Fruit fly (Drosophila melanogaster) whole organism, prepupa: ENCODE data around the gene shep.

Source experiments
- Blimp-1 ChIP-seq: fragments of 200-800 bp; sonication (Bioruptor generic); optimal IDR thresholded peaks from 3 replicates; lab custom pipeline; 2017; ENCODE audit warnings: missing biosample characterization, missing genetic modification characterization, mild to moderate bottlenecking, moderate library complexity, missing genetic modification reagents
- CG10631 ChIP-seq: fragments of 200-800 bp; sonication (Bioruptor generic); optimal IDR thresholded peaks from 2 replicates; lab custom pipeline; 2016; ENCODE audit warnings: missing biosample characterization, missing genetic modification characterization
- CG10669 ChIP-seq: fragments of 200-800 bp; sonication (Bioruptor generic); optimal IDR thresholded peaks from 3 replicates; lab custom pipeline; 2018; ENCODE audit warnings: missing biosample characterization, mild to moderate bottlenecking, missing genetic modification characterization, moderate library complexity
- CG11294 ChIP-seq: fragments of 200-800 bp; sonication (Bioruptor generic); IDR thresholded peaks from 2 replicates; pipeline ENCODE4 v1.3.6; 2022; ENCODE audit warnings: missing biosample characterization, missing genetic modification characterization
- CG11762 ChIP-seq: fragments of 200-800 bp; sonication (Bioruptor generic); optimal IDR thresholded peaks from 3 replicates; lab custom pipeline; 2016; ENCODE audit warnings: missing biosample characterization, missing genetic modification characterization; ENCODE audit not compliant: insufficient read depth
- CG11902 ChIP-seq: fragments of 200-800 bp; sonication (Bioruptor generic); optimal IDR thresholded peaks from 3 replicates; lab custom pipeline; 2016; ENCODE audit warnings: missing biosample characterization, missing genetic modification characterization
- CG15336 ChIP-seq: fragments of 200-800 bp; sonication (Bioruptor generic); IDR thresholded peaks from 2 replicates; pipeline ENCODE4 v1.3.6; 2022; ENCODE audit warnings: missing biosample characterization, missing genetic modification characterization
- CG1621 ChIP-seq: fragments of 200-800 bp; sonication (Bioruptor generic); optimal IDR thresholded peaks from 3 replicates; lab custom pipeline; 2018; ENCODE audit warnings: missing biosample characterization, mild to moderate bottlenecking, missing genetic modification characterization
- CG31627 ChIP-seq: fragments of 200-800 bp; sonication (Bioruptor generic); optimal IDR thresholded peaks from 3 replicates; lab custom pipeline; 2016; ENCODE audit warnings: missing biosample characterization, missing genetic modification characterization
- CG34406 ChIP-seq: fragments of 200-800 bp; sonication (Bioruptor generic); optimal IDR thresholded peaks from 3 replicates; lab custom pipeline; 2016; ENCODE audit warnings: missing biosample characterization, missing genetic modification characterization
- CG6163 ChIP-seq: fragments of 200-800 bp; sonication (Bioruptor generic); IDR thresholded peaks from 3 replicates; pipeline ENCODE4 v1.3.6; 2022; ENCODE audit warnings: missing biosample characterization, missing genetic modification characterization
- CG6276 ChIP-seq: fragments of 200-800 bp; sonication (Bioruptor generic); optimal IDR thresholded peaks from 2 replicates; lab custom pipeline; 2017; ENCODE audit warnings: missing biosample characterization, mild to moderate bottlenecking, missing genetic modification characterization
- CG6808 ChIP-seq: fragments of 200-800 bp; sonication (Bioruptor generic); optimal IDR thresholded peaks from 3 replicates; lab custom pipeline; 2017; ENCODE audit warnings: missing biosample characterization, missing genetic modification characterization, mild to moderate bottlenecking, moderate library complexity, missing genetic modification reagents
- CG6854 ChIP-seq: fragments of 200-800 bp; sonication (Bioruptor generic); optimal IDR thresholded peaks from 2 replicates; lab custom pipeline; 2017; ENCODE audit warnings: missing biosample characterization, mild to moderate bottlenecking, missing genetic modification characterization
- CG7368 ChIP-seq: fragments of 200-800 bp; sonication (Bioruptor generic); optimal IDR thresholded peaks from 3 replicates; lab custom pipeline; 2016; ENCODE audit warnings: missing biosample characterization, missing genetic modification characterization
- CG8119 ChIP-seq: fragments of 200-800 bp; sonication (Bioruptor generic); IDR thresholded peaks from 3 replicates; pipeline ENCODE4 v1.3.6; 2022; ENCODE audit warnings: missing biosample characterization, missing genetic modification characterization
- CG8319 ChIP-seq: fragments of 200-800 bp; sonication (Bioruptor generic); optimal IDR thresholded peaks from 3 replicates; lab custom pipeline; 2016; ENCODE audit warnings: missing biosample characterization, missing genetic modification characterization
- Eip78C ChIP-seq: fragments of 200-800 bp; sonication (Bioruptor generic); peaks from one replicate; lab custom pipeline; 2016; ENCODE audit warnings: missing biosample characterization, missing genetic modification characterization
- Eip93F ChIP-seq: fragments of 200-800 bp; sonication (Bioruptor generic); optimal IDR thresholded peaks from 2 replicates; lab custom pipeline; 2016; ENCODE audit warnings: missing biosample characterization, mild to moderate bottlenecking, missing genetic modification characterization
- Ets21C ChIP-seq: fragments of 200-800 bp; sonication (Bioruptor generic); optimal IDR thresholded peaks from 3 replicates; lab custom pipeline; 2016; ENCODE audit warnings: missing biosample characterization, missing genetic modification characterization
- Ets96B ChIP-seq: fragments of 200-800 bp; optimal IDR thresholded peaks from 2 replicates; lab custom pipeline; 2019; ENCODE audit warnings: missing biosample characterization, mild to moderate bottlenecking, missing genetic modification characterization, moderate library complexity
- Hr38 ChIP-seq: sonication (Bioruptor generic); optimal IDR thresholded peaks from 2 replicates; lab custom pipeline; 2016; ENCODE audit warnings: missing biosample characterization, missing genetic modification characterization
- Hr39 ChIP-seq: fragments of 200-800 bp; sonication (Bioruptor generic); optimal IDR thresholded peaks from 2 replicates; lab custom pipeline; 2016; ENCODE audit warnings: missing biosample characterization, missing genetic modification characterization
- Lpt ChIP-seq: fragments of 200-800 bp; sonication (Bioruptor generic); optimal IDR thresholded peaks from 3 replicates; lab custom pipeline; 2016; ENCODE audit warnings: missing biosample characterization, missing genetic modification characterization
- Met ChIP-seq: fragments of 200-800 bp; sonication (Bioruptor generic); optimal IDR thresholded peaks from 3 replicates; lab custom pipeline; 2016; ENCODE audit warnings: missing biosample characterization, missing genetic modification characterization
- Smox ChIP-seq: fragments of 200-800 bp; sonication (Bioruptor generic); optimal IDR thresholded peaks from 3 replicates; lab custom pipeline; 2016; ENCODE audit warnings: missing biosample characterization, missing genetic modification characterization
- Sox102F ChIP-seq: fragments of 200-800 bp; sonication (Bioruptor generic); optimal IDR thresholded peaks from 2 replicates; lab custom pipeline; 2016; ENCODE audit warnings: missing biosample characterization, mild to moderate bottlenecking, missing genetic modification characterization
- Sox14 ChIP-seq: fragments of 200-800 bp; sonication (Bioruptor generic); optimal IDR thresholded peaks from 3 replicates; lab custom pipeline; 2016; ENCODE audit warnings: missing biosample characterization, missing genetic modification characterization
- achi ChIP-seq: fragments of 200-800 bp; sonication (Bioruptor generic); optimal IDR thresholded peaks from 3 replicates; lab custom pipeline; 2016; ENCODE audit warnings: missing biosample characterization, missing genetic modification characterization
- acj6 ChIP-seq: fragments of 200-800 bp; sonication (Bioruptor generic); optimal IDR thresholded peaks from 3 replicates; lab custom pipeline; 2016; ENCODE audit warnings: missing biosample characterization, missing genetic modification characterization
- cyc ChIP-seq: fragments of 200-800 bp; sonication (Bioruptor generic); optimal IDR thresholded peaks from 3 replicates; lab custom pipeline; 2016; ENCODE audit warnings: missing biosample characterization, missing genetic modification characterization
- dac ChIP-seq: fragments of 200-800 bp; sonication (Bioruptor generic); optimal IDR thresholded peaks from 2 replicates; lab custom pipeline; 2017; ENCODE audit warnings: missing biosample characterization, mild to moderate bottlenecking, missing genetic modification characterization
- dsx ChIP-seq: fragments of 200-800 bp; optimal IDR thresholded peaks from 3 replicates; lab custom pipeline; 2019; ENCODE audit warnings: missing biosample characterization, mild to moderate bottlenecking, missing genetic modification characterization, moderate library complexity; ENCODE audit not compliant: poor library complexity, severe bottlenecking
- eg ChIP-seq: fragments of 200-800 bp; sonication (Bioruptor generic); IDR thresholded peaks from 3 replicates; pipeline ENCODE4 v1.3.6; 2022; ENCODE audit warnings: missing biosample characterization, missing genetic modification characterization
- esn ChIP-seq: fragments of 200-800 bp; sonication (Bioruptor generic); optimal IDR thresholded peaks from 2 replicates; lab custom pipeline; 2016; ENCODE audit warnings: missing biosample characterization, mild to moderate bottlenecking, missing genetic modification characterization, moderate library complexity
- fd59A ChIP-seq: fragments of 200-800 bp; sonication (Bioruptor generic); optimal IDR thresholded peaks from 2 replicates; lab custom pipeline; 2017; ENCODE audit warnings: missing biosample characterization, mild to moderate bottlenecking, missing genetic modification characterization, missing genetic modification reagents
- fd85E ChIP-seq: fragments of 200-800 bp; sonication (Bioruptor generic); optimal IDR thresholded peaks from 3 replicates; lab custom pipeline; 2016; ENCODE audit warnings: missing biosample characterization, missing genetic modification characterization
- fkh ChIP-seq: fragments of 200-800 bp; sonication (Bioruptor generic); optimal IDR thresholded peaks from 3 replicates; lab custom pipeline; 2017; ENCODE audit warnings: missing biosample characterization, mild to moderate bottlenecking, missing genetic modification characterization, moderate library complexity
- lz ChIP-seq: fragments of 200-800 bp; sonication (Bioruptor generic); optimal IDR thresholded peaks from 3 replicates; lab custom pipeline; 2016; ENCODE audit warnings: missing biosample characterization, missing genetic modification characterization
- net ChIP-seq: fragments of 200-800 bp; sonication (Bioruptor generic); optimal IDR thresholded peaks from 3 replicates; lab custom pipeline; 2016; ENCODE audit warnings: missing biosample characterization, missing genetic modification characterization
- pdm3 ChIP-seq: fragments of 200-800 bp; sonication (Bioruptor generic); optimal IDR thresholded peaks from 3 replicates; lab custom pipeline; 2016; ENCODE audit warnings: missing biosample characterization, missing genetic modification characterization
- spab ChIP-seq: fragments of 200-800 bp; sonication (Bioruptor generic); optimal IDR thresholded peaks from 2 replicates; lab custom pipeline; 2017; ENCODE audit warnings: missing biosample characterization, mild to moderate bottlenecking, missing genetic modification characterization, missing genetic modification reagents
- topi ChIP-seq: fragments of 200-800 bp; sonication (Bioruptor generic); optimal IDR thresholded peaks from 3 replicates; lab custom pipeline; 2016; ENCODE audit warnings: missing biosample characterization, missing genetic modification characterization

The shep gene

DNA sequence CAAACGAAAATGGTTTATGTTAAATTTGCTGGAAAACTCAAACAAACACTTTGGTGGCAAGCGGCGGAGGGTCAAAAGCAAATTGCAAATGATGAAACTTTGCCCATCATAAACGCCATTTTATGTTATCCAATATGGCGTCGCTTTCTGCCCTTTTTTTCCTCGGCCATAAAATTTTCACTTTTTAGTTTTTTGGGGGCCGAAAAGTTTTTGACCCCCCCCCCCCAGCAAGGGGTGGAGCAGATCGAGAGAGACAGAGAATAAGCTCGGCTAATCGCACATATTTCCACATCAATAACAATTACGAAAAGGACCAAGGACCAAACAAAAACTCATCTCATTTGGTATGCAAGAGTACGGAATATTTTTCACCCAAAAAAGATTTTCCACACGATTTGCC is 9.3 kb downstream of the shep start:
- no peak for TF ChIP-seq fkh
- TF ChIP-seq Hr39 (GFP tag; lab: Kevin White, UChicago), result no peak
- TF ChIP-seq achi (GFP tag; lab: Kevin White, UChicago), result no peak
- TF ChIP-seq CG11902 (GFP tag; lab: Kevin White, UChicago), result no peak
- no peak for TF ChIP-seq CG11762 (GFP tag; lab: Kevin White, UChicago)
- no peak for TF ChIP-seq CG7368 (GFP tag; lab: Kevin White, UChicago)

DNA sequence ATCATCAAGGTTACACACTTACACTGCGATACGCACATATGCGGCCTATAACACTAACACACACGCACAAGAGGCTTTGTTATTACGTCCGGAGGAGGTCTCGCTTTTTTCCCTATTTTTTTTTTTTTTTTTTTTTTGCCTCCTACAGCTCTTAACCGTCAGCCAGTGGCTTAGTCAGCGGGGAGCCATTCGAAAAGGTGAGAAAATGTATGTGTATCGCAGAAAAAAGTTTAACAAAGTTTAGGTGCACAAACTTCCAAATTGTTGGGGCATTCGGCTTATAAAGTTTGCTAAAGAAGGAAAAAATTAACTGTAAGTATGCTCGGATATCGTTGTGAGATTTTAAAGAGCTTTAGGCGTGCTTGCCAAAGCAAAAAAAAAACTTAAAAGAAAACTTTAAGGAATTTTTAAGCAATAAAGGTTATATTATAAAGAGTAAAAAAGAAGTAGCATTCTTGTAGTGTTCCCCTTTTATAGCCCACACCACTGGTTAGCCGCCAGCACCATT is 25.2 kb downstream of the shep start:
- TF ChIP-seq CG6808 (GFP tag; lab: Kevin White, UChicago), result peak; percentile 56
- no peak for TF ChIP-seq topi (GFP tag; lab: Kevin White, UChicago)
- TF ChIP-seq achi (GFP tag; lab: Kevin White, UChicago), result no peak
- peak; percentile 10 for TF ChIP-seq CG10669 (GFP tag; lab: Kevin White, UChicago)
- TF ChIP-seq Eip78C (GFP tag; lab: Kevin White, UChicago), result peak; percentile 77
- TF ChIP-seq Ets96B, result peak; percentile 8
- TF ChIP-seq CG8319 (GFP tag; lab: Kevin White, UChicago), result no peak
- TF ChIP-seq Ets21C, result no peak
- peak; percentile 31 for TF ChIP-seq spab (GFP tag; lab: Kevin White, UChicago)
- TF ChIP-seq Met, result no peak
- TF ChIP-seq, all 60 proteins: peak for 5

DNA sequence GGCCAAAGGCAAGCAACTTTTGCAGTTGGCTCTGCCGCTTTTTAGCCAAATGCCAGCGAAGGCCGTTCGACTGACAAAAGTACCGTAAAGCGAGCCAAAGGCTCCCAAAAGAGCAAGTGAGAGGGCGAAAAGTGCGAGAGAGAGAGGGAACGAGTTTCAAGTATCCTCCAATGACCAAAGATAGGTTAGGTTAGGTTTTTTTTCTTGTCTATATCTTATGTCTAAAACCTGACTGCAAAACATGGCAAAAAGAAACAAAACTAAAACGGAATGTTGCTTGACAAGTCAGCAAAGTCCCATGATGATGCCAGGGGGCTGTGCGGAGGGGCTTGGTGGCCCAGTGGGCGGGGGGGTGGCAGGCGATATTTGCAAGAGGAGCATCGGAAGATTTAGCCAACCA is 26.3 kb downstream of the shep start:
- peak; percentile 61; the same call in 1 of the 2 replicates for TF ChIP-seq CG15336
- TF ChIP-seq spab (GFP tag; lab: Kevin White, UChicago), result no peak
- TF ChIP-seq eg (GFP tag; lab: Robert Waterston, UW), result peak; percentile 67; the same call in 2 of the 3 replicates
- TF ChIP-seq dsx, result no peak
- no peak for TF ChIP-seq achi (GFP tag; lab: Kevin White, UChicago)
- peak; percentile 33 for TF ChIP-seq CG6276
- TF ChIP-seq CG11294 (GFP tag; lab: Robert Waterston, UW), result peak; percentile 21; the same call in 1 of the 2 replicates
- peak; percentile 26 for TF ChIP-seq CG6808 (GFP tag; lab: Kevin White, UChicago)
- TF ChIP-seq CG8119 (GFP tag; lab: Robert Waterston, UW), result peak; percentile 83
- TF ChIP-seq dac (GFP tag; lab: Kevin White, UChicago), result peak; percentile 4
- no peak for TF ChIP-seq Met
- TF ChIP-seq Lpt (GFP tag; lab: Kevin White, UChicago), result peak; percentile 64
- no peak for TF ChIP-seq Eip78C (GFP tag; lab: Kevin White, UChicago)
- TF ChIP-seq CG31627 (GFP tag; lab: Kevin White, UChicago), result no peak
- TF ChIP-seq, all 60 proteins: peak for 8

DNA sequence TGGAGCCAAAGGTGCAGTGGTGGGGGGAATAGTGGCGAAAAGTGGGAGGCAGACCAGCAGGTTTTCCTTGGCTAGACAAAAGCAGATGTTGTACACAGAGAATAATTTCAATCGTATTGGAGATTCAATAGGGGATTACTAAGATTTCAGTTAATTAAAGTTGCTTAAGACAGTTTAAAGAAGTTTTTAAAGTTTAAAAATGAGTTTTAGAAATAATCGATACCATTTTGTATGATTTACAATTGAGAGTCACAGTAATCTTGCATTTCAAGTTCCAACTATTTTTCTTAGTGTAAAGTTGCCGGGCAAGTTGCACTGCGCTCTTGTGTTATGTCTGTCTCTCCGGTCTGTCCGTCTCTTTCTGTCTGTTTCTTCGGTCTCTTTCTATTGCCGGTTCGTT is 28.9 kb downstream of the shep start:
- TF ChIP-seq Met, result peak; percentile 82
- peak; percentile 82 for TF ChIP-seq esn (GFP tag; lab: Kevin White, UChicago)
- peak; percentile 70 for TF ChIP-seq Sox102F (GFP tag; lab: Kevin White, UChicago)
- peak; percentile 45 for TF ChIP-seq fd85E (GFP tag; lab: Kevin White, UChicago)
- TF ChIP-seq acj6, result peak; percentile 94
- TF ChIP-seq CG31627 (GFP tag; lab: Kevin White, UChicago), result peak; percentile 82
- peak; percentile 64 for TF ChIP-seq lz (GFP tag; lab: Kevin White, UChicago)
- peak; percentile 91 for TF ChIP-seq topi (GFP tag; lab: Kevin White, UChicago)
- peak; percentile 45 for TF ChIP-seq Ets21C
- peak; percentile 98 for TF ChIP-seq Ets96B
- peak; percentile 75 for TF ChIP-seq Smox (GFP tag; lab: Kevin White, UChicago)
- TF ChIP-seq CG6276, result peak; percentile 99
- no peak for TF ChIP-seq fkh
- TF ChIP-seq CG7368 (GFP tag; lab: Kevin White, UChicago), result peak; percentile 75
- TF ChIP-seq CG11762 (GFP tag; lab: Kevin White, UChicago), result peak; percentile 96
- peak; percentile 97 for TF ChIP-seq CG6163
- peak; percentile 88 for TF ChIP-seq CG10631 (GFP tag; lab: Kevin White, UChicago)
- peak; percentile 93 for TF ChIP-seq pdm3 (GFP tag; lab: Kevin White, UChicago)
- peak; percentile 93 for TF ChIP-seq CG10669 (GFP tag; lab: Kevin White, UChicago)
- peak; percentile 88 for TF ChIP-seq cyc (GFP tag; lab: Kevin White, UChicago)
- peak; percentile 92 for TF ChIP-seq net (GFP tag; lab: Kevin White, UChicago)
- peak; percentile 95 for TF ChIP-seq Sox14 (GFP tag; lab: Kevin White, UChicago)
- peak; percentile 92 for TF ChIP-seq CG1621 (tag; lab: Kevin White, UChicago)
- peak; percentile 41 for TF ChIP-seq Hr38
- TF ChIP-seq eg (GFP tag; lab: Robert Waterston, UW), result peak; percentile 95
- TF ChIP-seq CG11294 (GFP tag; lab: Robert Waterston, UW), result peak; percentile 88
- no peak for TF ChIP-seq CG6854 (GFP tag; lab: Kevin White, UChicago)
- peak; percentile 95 for TF ChIP-seq fd59A
- TF ChIP-seq Blimp-1 (GFP tag; lab: Kevin White, UChicago), result peak; percentile 35
- no peak for TF ChIP-seq Eip93F (GFP tag; lab: Kevin White, UChicago)
- TF ChIP-seq Eip78C (GFP tag; lab: Kevin White, UChicago), result peak; percentile 99
- peak; percentile 89 for TF ChIP-seq CG34406 (GFP tag; lab: Kevin White, UChicago)
